Worm (Caenorhabditis elegans) whole organism, L4 larva: ENCODE measurements around the gene clik-1.

Source experiments
- aly-2 ChIP-seq: sonication (generic microtip); optimal IDR thresholded peaks from 2 replicates; lab custom pipeline; 2018; ENCODE audit warnings: missing biosample characterization, missing genetic modification characterization
- lin-13 ChIP-seq: fragments of 150-350 bp; optimal IDR thresholded peaks from 2 replicates; lab custom pipeline; 2014; ENCODE audit warnings: missing biosample characterization, missing genetic modification reagents, missing genetic modification characterization
- lin-38 ChIP-seq: fragments of 200-800 bp; sonication (Bioruptor generic); IDR thresholded peaks from 2 replicates; pipeline ENCODE4 v1.3.6; 2022; ENCODE audit warnings: missing genetic modification reagents, missing genetic modification characterization, missing compliant biosample characterization
- nhr-237 ChIP-seq: sonication (generic microtip); optimal IDR thresholded peaks from 2 replicates; lab custom pipeline; 2017; ENCODE audit warnings: missing biosample characterization, missing genetic modification characterization
- nhr-25 ChIP-seq: sonication (generic microtip); optimal IDR thresholded peaks from 2 replicates; lab custom pipeline; 2017; ENCODE audit warnings: missing genetic modification characterization, mild to moderate bottlenecking, missing compliant biosample characterization, antibody characterized with exemption, moderate library complexity, borderline replicate concordance; ENCODE audit not compliant: insufficient read depth
- pqm-1 ChIP-seq: sonication (generic microtip); optimal IDR thresholded peaks from 2 replicates; lab custom pipeline; 2017; ENCODE audit warnings: missing biosample characterization, missing genetic modification characterization
- rbr-2 ChIP-seq: sonication (generic microtip); optimal IDR thresholded peaks from 2 replicates; lab custom pipeline; 2016; ENCODE audit warnings: missing genotype, missing genetic modification characterization, missing compliant biosample characterization
- tra-1 ChIP-seq: fragments of 200-800 bp; sonication (Bioruptor generic); IDR thresholded peaks from 2 replicates; pipeline ENCODE4 v1.3.6; 2022; ENCODE audit warnings: missing genetic modification reagents, missing genetic modification characterization, missing compliant biosample characterization
- unc-39 ChIP-seq: sonication (generic microtip); optimal IDR thresholded peaks from 2 replicates; lab custom pipeline; 2017; ENCODE audit warnings: missing biosample characterization, missing genetic modification characterization
- ztf-11 ChIP-seq: fragments of 150-350 bp; optimal IDR thresholded peaks from 2 replicates; lab custom pipeline; 2014; ENCODE audit warnings: missing biosample characterization, missing genetic modification characterization

ce11 chrV:6778457-6778856, 9.9 kb upstream of the clik-1 start:
- no peak for TF ChIP-seq pqm-1 (tag; lab: Kevin White, UChicago)
- TF ChIP-seq unc-39 (tag; lab: Kevin White, UChicago), result no peak
- TF ChIP-seq lin-13 (GFP tag; lab: Kevin White, UChicago), result no peak
- TF ChIP-seq nhr-25 (tag; lab: Kevin White, UChicago), result no peak
- TF ChIP-seq ztf-11 (tag; lab: Kevin White, UChicago), result no peak
- TF ChIP-seq rbr-2 (tag; lab: Kevin White, UChicago), result no peak
- TF ChIP-seq lin-38, result no peak
- TF ChIP-seq aly-2 (tag; lab: Kevin White, UChicago), result no peak
- TF ChIP-seq nhr-237 (tag; lab: Kevin White, UChicago), result no peak
- TF ChIP-seq tra-1, result no peak
